Worm (Caenorhabditis elegans): ENCODE results near the gene popl-1.

popl-1 gene

ce11 chrIII:6444335-6444734 lies 13.6 kb upstream of the popl-1 start, which contains the start of gene C05D11.13 (continued):
- TF ChIP-seq mxl-2 (GFP tag; conservative IDR thresholded peaks at IDR 0.05) = no peak
- TF ChIP-seq saeg-2 (GFP tag; IDR thresholded peaks at IDR 0.05) = no peak
- TF ChIP-seq aha-1 (tag) = peak; percentile 1
- no peak for TF ChIP-seq nhr-41 (GFP tag; IDR thresholded peaks at IDR 0.05)
- no peak for TF ChIP-seq nhr-77 (tag; optimal IDR thresholded peaks at IDR 0.05)
- no peak for TF ChIP-seq ZK337.2 (GFP tag; IDR thresholded peaks at IDR 0.05)
- TF ChIP-seq jun-1 (tag; optimal IDR thresholded peaks at IDR 0.05) = no peak
- no peak for TF ChIP-seq lin-13 (GFP tag; optimal IDR thresholded peaks at IDR 0.05)
- no peak for TF ChIP-seq ceh-32 (tag; optimal IDR thresholded peaks at IDR 0.05; ENCODE audit: poor library complexity)
- no peak for TF ChIP-seq daf-12 (tag; optimal IDR thresholded peaks at IDR 0.05)
- TF ChIP-seq zag-1 (tag; optimal IDR thresholded peaks at IDR 0.05) = no peak
- TF ChIP-seq madf-5 (GFP tag; IDR thresholded peaks at IDR 0.05) = no peak
- no peak for TF ChIP-seq nhr-48 (tag; optimal IDR thresholded peaks at IDR 0.05)
- no peak for TF ChIP-seq ceh-82 (tag; optimal IDR thresholded peaks at IDR 0.05)
- 0 out of 2 replicates have a peak, but pooled peaks have one; percentile 27 for TF ChIP-seq arid-1 (GFP tag; conservative IDR thresholded peaks at IDR 0.05)
- TF ChIP-seq nhr-11 (tag; optimal IDR thresholded peaks at IDR 0.05) = no peak
- TF ChIP-seq snpc-4 (tag; optimal IDR thresholded peaks at IDR 0.05) = no peak
- TF ChIP-seq lin-29 (GFP tag; IDR thresholded peaks at IDR 0.05) = no peak
- TF ChIP-seq Y5F2A.4 (GFP tag; optimal IDR thresholded peaks at IDR 0.05) = no peak
- TF ChIP-seq ceh-28 (tag; optimal IDR thresholded peaks at IDR 0.05) = no peak
- no peak for TF ChIP-seq spr-3 (GFP tag; optimal IDR thresholded peaks at IDR 0.05)
- TF ChIP-seq F37D6.2 (tag; optimal IDR thresholded peaks at IDR 0.05) = no peak
- TF ChIP-seq snpc-1.2 (GFP tag; IDR thresholded peaks at IDR 0.05) = no peak
- no peak for TF ChIP-seq fkh-10 (GFP tag; optimal IDR thresholded peaks at IDR 0.05)
- TF ChIP-seq T20F7.1 (GFP tag; optimal IDR thresholded peaks at IDR 0.05) = no peak
- TF ChIP-seq php-3 (GFP tag; IDR thresholded peaks at IDR 0.05) = no peak
- no peak for TF ChIP-seq Y75B8A.6 (GFP tag; IDR thresholded peaks at IDR 0.05)
- no peak for TF ChIP-seq gei-8 (GFP tag; optimal IDR thresholded peaks at IDR 0.05)
- no peak for TF ChIP-seq attf-4 (tag; optimal IDR thresholded peaks at IDR 0.05)
- TF ChIP-seq daf-8 (GFP tag; IDR thresholded peaks at IDR 0.05) = no peak
- TF ChIP-seq zfp-3 (GFP tag; conservative IDR thresholded peaks at IDR 0.05) = no peak
- TF ChIP-seq pha-4 (GFP tag; IDR thresholded peaks at IDR 0.05) = no peak
- peak; percentile 77 for TF ChIP-seq pha-4 (tag; optimal IDR thresholded peaks at IDR 0.05)
- TF ChIP-seq lin-15B (tag; optimal IDR thresholded peaks at IDR 0.05) = no peak
- peak; percentile 63; the same call in 1 of the 2 replicates for TF ChIP-seq T26A8.4 (GFP tag; IDR thresholded peaks at IDR 0.05)
- no peak for TF ChIP-seq zfp-2 (tag; optimal IDR thresholded peaks at IDR 0.05)
- TF ChIP-seq zip-11 (GFP tag; IDR thresholded peaks at IDR 0.05) = no peak

ce11 chrIII:6442305-6443125 lies 11.8 kb upstream of the popl-1 start, which contains the start of gene mel-32:
TSS of gene mel-32 (minus strand) at chrIII:6443000.
- no peak for TF ChIP-seq mxl-2 (GFP tag; conservative IDR thresholded peaks at IDR 0.05)
- no peak for TF ChIP-seq daf-16 (GFP tag; optimal IDR thresholded peaks at IDR 0.05)
- peak; percentile 74 for TF ChIP-seq daf-16 (tag; optimal IDR thresholded peaks at IDR 0.05)
- TF ChIP-seq dve-1 (tag; optimal IDR thresholded peaks at IDR 0.05; ENCODE audit: insufficient read depth) = peak; percentile 76
- TF ChIP-seq egl-27 (tag; optimal IDR thresholded peaks at IDR 0.05) = no peak
- TF ChIP-seq pqm-1 (tag; optimal IDR thresholded peaks at IDR 0.05) = peak; percentile 81
- peak; percentile 24 for TF ChIP-seq nhr-28 (tag; optimal IDR thresholded peaks at IDR 0.05)
- TF ChIP-seq ceh-44 (GFP tag; IDR thresholded peaks at IDR 0.05) = no peak
- peak; percentile 58 for TF ChIP-seq lin-38 (GFP tag; IDR thresholded peaks at IDR 0.05)
- TF ChIP-seq nhr-48 (tag; optimal IDR thresholded peaks at IDR 0.05) = no peak
- no peak for TF ChIP-seq ces-1 (GFP tag; optimal IDR thresholded peaks at IDR 0.05)
- no peak for TF ChIP-seq aly-2 (tag; optimal IDR thresholded peaks at IDR 0.05)
- peak; percentile 58; the same call in 1 of the 2 replicates for TF ChIP-seq Y48G9A.11 (GFP tag; IDR thresholded peaks at IDR 0.05)
- TF ChIP-seq hmg-1.1 (GFP tag; IDR thresholded peaks at IDR 0.05) = 0 out of 2 replicates have a peak, but pooled peaks have one; percentile 20
- TF ChIP-seq ZK337.2 (GFP tag; IDR thresholded peaks at IDR 0.05) = no peak
- no peak for TF ChIP-seq egl-43 (GFP tag; IDR thresholded peaks at IDR 0.05)
- peak; percentile 5 for TF ChIP-seq hlh-11 (tag; optimal IDR thresholded peaks at IDR 0.05)
- TF ChIP-seq mep-1 (tag; optimal IDR thresholded peaks at IDR 0.05) = peak; percentile 7

Data from whole organism, L4 larva.